Worm (Caenorhabditis elegans) whole organism, L3 larva: Measurements from ENCODE around the gene rps-13.
A peak's percentile ranks its signal among the peaks of the same experiment; 100 is the strongest.

Source experiments
- R02D3.7 ChIP-seq: fragments of 150-350 bp; optimal IDR thresholded peaks from 2 replicates; lab custom pipeline; 2014; ENCODE audit warnings: missing biosample characterization, missing genetic modification characterization
- ZK546.5 ChIP-seq: sonication (generic microtip); optimal IDR thresholded peaks from 2 replicates; lab custom pipeline; 2017; ENCODE audit warnings: missing biosample characterization, missing genetic modification characterization
- ceh-82 ChIP-seq: fragments of 150-350 bp; optimal IDR thresholded peaks from 2 replicates; lab custom pipeline; 2014; ENCODE audit warnings: missing biosample characterization, missing genetic modification characterization
- egl-27 ChIP-seq: sonication (generic microtip); optimal IDR thresholded peaks from 4 replicates; lab custom pipeline; 2017; ENCODE audit warnings: missing biosample characterization, missing genetic modification reagents, missing genetic modification characterization
- egl-5 ChIP-seq: fragments of 150-350 bp; optimal IDR thresholded peaks from 2 replicates; lab custom pipeline; 2017; ENCODE audit warnings: missing biosample characterization, missing genetic modification reagents, missing genetic modification characterization, inconsistent platforms
- elt-1 ChIP-seq: fragments of 150-350 bp; optimal IDR thresholded peaks from 2 replicates; lab custom pipeline; 2014; ENCODE audit warnings: missing biosample characterization, missing genetic modification characterization
- elt-2 ChIP-seq: sonication (generic microtip); optimal IDR thresholded peaks from 2 replicates; lab custom pipeline; 2016; ENCODE audit warnings: missing genetic modification reagents, mild to moderate bottlenecking, missing genetic modification characterization, missing compliant biosample characterization
- elt-3 ChIP-seq, 3 experiments: fragments of 150-350 bp in 1 of 3; sonication (generic microtip) in 2 of 3; optimal IDR thresholded peaks; 2 replicates in 2 of 3; 4 replicates in 1 of 3; lab custom pipeline; 2014 to 2017; ENCODE audit warnings: missing biosample characterization in 3 of 3, missing genetic modification characterization in 3 of 3
- eor-1 ChIP-seq, 2 experiments: fragments of 150-350 bp; optimal IDR thresholded peaks; 2 replicates each; lab custom pipeline; 2014 to 2018; ENCODE audit warnings: missing biosample characterization in 2 of 2, missing genetic modification characterization in 2 of 2
- fkh-10 ChIP-seq: sonication (generic microtip); optimal IDR thresholded peaks from 2 replicates; lab custom pipeline; 2017; ENCODE audit warnings: missing biosample characterization, missing genetic modification reagents, missing genetic modification characterization
- fkh-2 ChIP-seq: fragments of 150-350 bp; optimal IDR thresholded peaks from 2 replicates; lab custom pipeline; 2014; ENCODE audit warnings: missing biosample characterization, missing genetic modification reagents, missing genetic modification characterization
- fos-1 ChIP-seq: fragments of 150-350 bp; optimal IDR thresholded peaks from 2 replicates; lab custom pipeline; 2014; ENCODE audit warnings: missing biosample characterization, missing genetic modification characterization
- hmg-11 ChIP-seq: sonication (generic microtip); optimal IDR thresholded peaks from 2 replicates; lab custom pipeline; 2016; ENCODE audit warnings: missing genetic modification characterization, missing compliant biosample characterization
- jun-1 ChIP-seq: fragments of 150-350 bp; optimal IDR thresholded peaks from 2 replicates; lab custom pipeline; 2014; ENCODE audit warnings: missing biosample characterization, missing genetic modification reagents, missing genetic modification characterization
- lin-15B ChIP-seq: fragments of 150-350 bp; optimal IDR thresholded peaks from 2 replicates; lab custom pipeline; 2014; ENCODE audit warnings: missing biosample characterization, missing genetic modification characterization
- lin-39 ChIP-seq: fragments of 150-350 bp; optimal IDR thresholded peaks from 2 replicates; lab custom pipeline; 2018; ENCODE audit warnings: missing biosample characterization, missing genetic modification reagents, missing genetic modification characterization
- mdl-1 ChIP-seq: fragments of 150-350 bp; optimal IDR thresholded peaks from 2 replicates; lab custom pipeline; 2014; ENCODE audit warnings: missing biosample characterization, missing genetic modification characterization
- mml-1 ChIP-seq: fragments of 150-350 bp; sonication (generic microtip); optimal IDR thresholded peaks from 3 replicates; lab custom pipeline; 2014; ENCODE audit warnings: missing biosample characterization, missing genetic modification characterization
- nfya-1 ChIP-seq: sonication (generic microtip); optimal IDR thresholded peaks from 2 replicates; lab custom pipeline; 2017; ENCODE audit warnings: missing genetic modification characterization, mild to moderate bottlenecking, missing compliant biosample characterization, antibody characterized with exemption, moderate library complexity; ENCODE audit not compliant: insufficient read depth
- nhr-11 ChIP-seq: fragments of 150-350 bp; optimal IDR thresholded peaks from 2 replicates; lab custom pipeline; 2014; ENCODE audit warnings: missing biosample characterization, missing genetic modification characterization
- nhr-23 ChIP-seq: fragments of 150-350 bp; optimal IDR thresholded peaks from 2 replicates; lab custom pipeline; 2014; ENCODE audit warnings: missing biosample characterization, missing genetic modification reagents, missing genetic modification characterization
- nhr-237 ChIP-seq: fragments of 150-350 bp; optimal IDR thresholded peaks from 2 replicates; lab custom pipeline; 2014; ENCODE audit warnings: missing biosample characterization, missing genetic modification characterization
- nhr-25 ChIP-seq: sonication (generic microtip); optimal IDR thresholded peaks from 2 replicates; lab custom pipeline; 2017; ENCODE audit warnings: missing biosample characterization, missing genetic modification characterization
- nhr-28 ChIP-seq: fragments of 150-350 bp; optimal IDR thresholded peaks from 2 replicates; lab custom pipeline; 2014; ENCODE audit warnings: missing biosample characterization, missing genetic modification characterization
- nhr-43 ChIP-seq: sonication (generic microtip); optimal IDR thresholded peaks from 2 replicates; lab custom pipeline; 2016; ENCODE audit warnings: mild to moderate bottlenecking, missing genetic modification characterization, missing compliant biosample characterization; ENCODE audit not compliant: poor library complexity, severe bottlenecking
- nhr-76 ChIP-seq: fragments of 150-350 bp; sonication (generic microtip); optimal IDR thresholded peaks from 5 replicates; lab custom pipeline; 2014; ENCODE audit warnings: missing biosample characterization, missing genetic modification characterization
- nhr-77 ChIP-seq: fragments of 150-350 bp; optimal IDR thresholded peaks from 2 replicates; lab custom pipeline; 2014; ENCODE audit warnings: missing biosample characterization, missing genetic modification characterization
- pha-4 ChIP-seq: fragments of 150-350 bp; optimal IDR thresholded peaks from 2 replicates; lab custom pipeline; 2014; ENCODE audit warnings: missing biosample characterization, missing genetic modification reagents, missing genetic modification characterization
- pqm-1 ChIP-seq: fragments of 150-350 bp; optimal IDR thresholded peaks from 2 replicates; lab custom pipeline; 2017; ENCODE audit warnings: missing biosample characterization, missing genetic modification characterization, inconsistent platforms
- skn-1 ChIP-seq: fragments of 150-350 bp; optimal IDR thresholded peaks from 2 replicates; lab custom pipeline; 2014; ENCODE audit warnings: missing biosample characterization, missing genetic modification characterization
- snpc-4 ChIP-seq: fragments of 150-350 bp; optimal IDR thresholded peaks from 2 replicates; lab custom pipeline; 2014; ENCODE audit warnings: missing biosample characterization, missing genetic modification characterization
- tbx-2 ChIP-seq: sonication (generic microtip); optimal IDR thresholded peaks from 2 replicates; lab custom pipeline; 2016; ENCODE audit warnings: mild to moderate bottlenecking, missing genetic modification characterization, missing compliant biosample characterization
- unc-39 ChIP-seq: sonication (generic microtip); optimal IDR thresholded peaks from 4 replicates; lab custom pipeline; 2017; ENCODE audit warnings: missing biosample characterization, missing genetic modification characterization
- unc-62 ChIP-seq: fragments of 150-350 bp; sonication (generic microtip); optimal IDR thresholded peaks from 4 replicates; lab custom pipeline; 2014; ENCODE audit warnings: missing biosample characterization, missing genetic modification reagents, missing genetic modification characterization
- ztf-11 ChIP-seq: fragments of 150-350 bp; optimal IDR thresholded peaks from 2 replicates; lab custom pipeline; 2014; ENCODE audit warnings: missing biosample characterization, missing genetic modification characterization
- ztf-4 ChIP-seq: fragments of 150-350 bp; optimal IDR thresholded peaks from 2 replicates; lab custom pipeline; 2014; ENCODE audit warnings: missing biosample characterization, missing genetic modification characterization

Gene rps-13

DNA sequence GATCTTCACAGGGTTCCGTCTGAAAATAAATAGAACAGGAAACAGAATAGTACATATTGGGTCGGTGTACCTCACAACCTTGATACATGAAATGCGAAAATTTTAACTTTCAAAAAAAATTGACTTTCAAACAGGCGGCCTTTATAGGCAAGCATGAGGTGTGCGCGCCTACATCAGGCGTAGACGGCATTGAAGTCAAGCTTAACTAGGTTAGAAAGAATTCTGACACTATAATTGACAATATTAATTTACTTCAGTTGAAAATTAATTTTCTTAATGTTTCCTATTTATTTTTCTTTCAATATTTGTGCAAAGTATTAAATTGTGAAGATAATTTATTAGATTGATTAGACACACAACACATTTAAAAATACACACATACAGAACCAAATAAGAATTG, 37.1 kb upstream of the rps-13 start, which contains the start of gene C05D11.5:
Gene C05D11.5 (minus strand): TSS at position 101 of the 400 bp plus-strand sequence.
- no peak for TF ChIP-seq nhr-76 (tag; lab: Kevin White, UChicago)
- no peak for TF ChIP-seq elt-1
- TF ChIP-seq eor-1 (tag; optimal IDR thresholded peaks at IDR 0.05; lab: Kevin White, UChicago) = no peak
- no peak for TF ChIP-seq nhr-11 (tag; lab: Kevin White, UChicago)
- TF ChIP-seq elt-2 (tag; lab: Kevin White, UChicago) = no peak

ce11 chrIII:6411430-6411829, 36.6 kb upstream of the rps-13 start:
- TF ChIP-seq snpc-4 (tag; lab: Kevin White, UChicago) = no peak
- peak; percentile 26 for TF ChIP-seq elt-2 (tag; lab: Kevin White, UChicago)
- no peak for TF ChIP-seq nhr-77 (tag; lab: Kevin White, UChicago)
- no peak for TF ChIP-seq hmg-11 (tag; lab: Kevin White, UChicago)
- peak; percentile 3 for TF ChIP-seq nhr-25
- no peak for TF ChIP-seq egl-27 (tag; lab: Kevin White, UChicago)
- TF ChIP-seq lin-15B = peak; percentile 2
- no peak for TF ChIP-seq elt-1
- peak; percentile 12 for TF ChIP-seq R02D3.7 (tag; lab: Kevin White, UChicago)
- no peak for TF ChIP-seq fkh-10 (GFP tag; lab: Kevin White, UChicago)
- peak; percentile 69 for TF ChIP-seq pqm-1 (tag; lab: Kevin White, UChicago)

- TF ChIP-seq ztf-11 (tag; lab: Kevin White, UChicago) (no peak), pha-4 (tag; lab: Kevin White, UChicago) (no peak), unc-62 (GFP tag; lab: Kevin White, UChicago) (no peak), mml-1 (tag; lab: Kevin White, UChicago) (no peak), nhr-77 (tag; lab: Kevin White, UChicago) (no peak), ZK546.5 (tag; lab: Kevin White, UChicago) (no peak), R02D3.7 (tag; lab: Kevin White, UChicago) (no peak), nhr-28 (no peak), nhr-23 (tag; lab: Kevin White, UChicago) (no peak), elt-3 (tag; optimal IDR thresholded peaks at IDR 0.05; lab: Kevin White, UChicago) (no peak), elt-2 (tag; lab: Kevin White, UChicago) (no peak), tbx-2 (no peak), nhr-237 (no peak), jun-1 (tag; lab: Kevin White, UChicago) (no peak), nhr-25 (no peak), nhr-43 (no peak), unc-39 (tag; lab: Kevin White, UChicago) (no peak)
Observed at ce11 chrIII:6406829-6407228, 32.0 kb upstream of the rps-13 start, which contains the start of gene let-756. let-756 (plus strand) TSS chrIII:6407129.

DNA sequence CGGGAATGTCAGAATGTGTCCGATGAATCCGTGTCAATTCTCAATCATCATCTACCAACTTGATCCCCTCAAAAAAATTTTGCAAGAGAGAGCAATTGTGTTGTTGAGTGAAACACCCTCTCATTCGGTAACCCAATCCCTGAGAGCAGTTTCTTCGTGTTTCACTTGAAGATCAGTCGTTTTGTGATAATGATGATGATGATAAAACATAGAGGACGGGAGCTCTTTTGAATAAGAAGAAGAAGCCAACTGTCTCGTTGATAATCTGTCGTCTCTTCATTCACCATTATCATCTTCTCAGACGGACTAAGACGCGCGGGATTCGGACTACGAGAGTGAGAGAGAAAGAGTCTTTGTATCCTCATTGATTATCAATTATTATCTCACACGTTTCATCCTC, 30.3 kb upstream of the rps-13 start:
- TF ChIP-seq skn-1 (tag; lab: Kevin White, UChicago) (no peak), nhr-11 (tag; lab: Kevin White, UChicago) (peak; percentile 78), lin-39 (tag; lab: Kevin White, UChicago) (peak; percentile 31), nfya-1 (tag; lab: Kevin White, UChicago) (peak; percentile 37), nhr-76 (tag; lab: Kevin White, UChicago) (no peak)

DNA sequence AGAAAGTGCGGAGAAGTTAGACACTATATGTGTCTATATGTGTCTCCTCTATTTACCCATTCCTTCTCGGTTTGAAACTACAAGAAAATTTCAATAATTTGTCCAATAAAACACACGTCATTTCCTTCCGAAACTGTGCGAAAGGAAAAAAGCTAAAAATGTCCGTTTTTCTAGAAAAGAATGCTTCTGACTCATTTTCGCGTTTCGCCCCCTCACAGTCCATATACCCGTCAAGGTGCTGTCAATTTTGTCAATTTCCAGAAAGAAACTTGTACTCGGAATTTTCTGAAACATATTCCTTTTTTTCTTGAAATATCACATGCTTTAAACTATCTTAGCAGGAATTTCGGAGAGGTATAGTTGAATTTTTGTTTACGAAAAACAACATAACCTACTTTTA, 28.0 kb upstream of the rps-13 start:
- TF ChIP-seq ceh-82 (tag; lab: Kevin White, UChicago) (no peak), ZK546.5 (tag; lab: Kevin White, UChicago) (no peak), ztf-4 (tag; lab: Kevin White, UChicago) (no peak), fkh-10 (GFP tag; lab: Kevin White, UChicago) (no peak), egl-5 (tag; lab: Kevin White, UChicago) (no peak), eor-1 (tag; optimal IDR thresholded peaks at IDR 0.05; lab: Kevin White, UChicago) (no peak), fos-1 (tag; lab: Kevin White, UChicago) (no peak), nhr-25 (no peak), fkh-2 (tag; lab: Kevin White, UChicago) (no peak), nhr-43 (no peak), pha-4 (tag; lab: Kevin White, UChicago) (no peak), jun-1 (tag; lab: Kevin White, UChicago) (no peak), hmg-11 (tag; lab: Kevin White, UChicago) (no peak), elt-2 (tag; lab: Kevin White, UChicago) (no peak), nhr-76 (tag; lab: Kevin White, UChicago) (no peak), mdl-1 (tag; lab: Kevin White, UChicago) (no peak), pqm-1 (tag; lab: Kevin White, UChicago) (no peak), nhr-237 (no peak)
- TF ChIP-seq, all 47 proteins: peak for 0
